Fruit fly (Drosophila melanogaster) whole organism, wandering third instar larva: ENCODE measurements around the gene Scgbeta.

Source experiments
- Abd-B ChIP-seq: fragments of >200 bp; optimal IDR thresholded peaks from 2 replicates; lab custom pipeline; 2017; ENCODE audit warnings: missing biosample characterization, missing genetic modification characterization
- CrebA ChIP-seq: fragments of 200-800 bp; sonication (Bioruptor generic); optimal IDR thresholded peaks from 2 replicates; lab custom pipeline; 2016; ENCODE audit warnings: missing biosample characterization, mild to moderate bottlenecking, missing genetic modification characterization, borderline replicate concordance
- GATAd ChIP-seq: sonication (Bioruptor generic); optimal IDR thresholded peaks from 2 replicates; lab custom pipeline; 2016; ENCODE audit warnings: missing biosample characterization, missing genetic modification characterization
- N ChIP-seq: fragments of >200 bp; optimal IDR thresholded peaks from 2 replicates; lab custom pipeline; 2018; ENCODE audit warnings: missing biosample characterization, missing external identifiers, missing genetic modification characterization
- brk ChIP-seq: fragments of 200-800 bp; sonication (Bioruptor generic); optimal IDR thresholded peaks from 2 replicates; lab custom pipeline; 2016; ENCODE audit warnings: missing biosample characterization, mild to moderate bottlenecking, missing genetic modification characterization
- dmrt93B ChIP-seq: fragments of 200-800 bp; sonication (Bioruptor generic); optimal IDR thresholded peaks from 2 replicates; lab custom pipeline; 2018; ENCODE audit warnings: missing biosample characterization, mild to moderate bottlenecking, missing genetic modification characterization
- fru ChIP-seq: fragments of 200-800 bp; sonication (Bioruptor generic); optimal IDR thresholded peaks from 3 replicates; lab custom pipeline; 2016; ENCODE audit warnings: missing biosample characterization, mild to moderate bottlenecking, missing genetic modification characterization
- h ChIP-seq: fragments of 200-800 bp; sonication (Bioruptor generic); optimal IDR thresholded peaks from 3 replicates; lab custom pipeline; 2016; ENCODE audit warnings: missing biosample characterization, mild to moderate bottlenecking, missing genetic modification characterization
- lola ChIP-seq: fragments of >200 bp; optimal IDR thresholded peaks from 2 replicates; lab custom pipeline; 2017; ENCODE audit warnings: missing biosample characterization, missing genetic modification characterization
- pan ChIP-seq: fragments of >200 bp; optimal IDR thresholded peaks from 2 replicates; lab custom pipeline; 2017
- tai ChIP-seq: sonication (Bioruptor generic); optimal IDR thresholded peaks from 2 replicates; lab custom pipeline; 2016; ENCODE audit warnings: missing biosample characterization, missing genetic modification characterization
- woc ChIP-seq: sonication (Bioruptor generic); optimal IDR thresholded peaks from 2 replicates; lab custom pipeline; 2016; ENCODE audit warnings: missing biosample characterization, mild to moderate bottlenecking, missing genetic modification characterization

dm6 chr3R:12426310-12426653 lies 4.1 kb upstream of the Scgbeta start, which contains the start of gene NANS:
- no peak for TF ChIP-seq lola (GFP tag; lab: Kevin White, UChicago)
- TF ChIP-seq pan (lab: Kevin White, UChicago) = no peak
- TF ChIP-seq fru = no peak
- no peak for TF ChIP-seq h (GFP tag; lab: Kevin White, UChicago)
- TF ChIP-seq N = no peak
- no peak for TF ChIP-seq woc
- TF ChIP-seq brk (GFP tag; lab: Kevin White, UChicago) = no peak
- no peak for TF ChIP-seq Abd-B
- no peak for TF ChIP-seq tai (GFP tag; lab: Kevin White, UChicago)
- TF ChIP-seq CrebA (GFP tag; lab: Kevin White, UChicago) = no peak
- TF ChIP-seq GATAd (GFP tag; lab: Kevin White, UChicago) = no peak
- TF ChIP-seq dmrt93B (GFP tag; lab: Kevin White, UChicago) = no peak
